3 fruit fly cellular contexts compared by ENCODE assay signal in the genomic region with DNA sequence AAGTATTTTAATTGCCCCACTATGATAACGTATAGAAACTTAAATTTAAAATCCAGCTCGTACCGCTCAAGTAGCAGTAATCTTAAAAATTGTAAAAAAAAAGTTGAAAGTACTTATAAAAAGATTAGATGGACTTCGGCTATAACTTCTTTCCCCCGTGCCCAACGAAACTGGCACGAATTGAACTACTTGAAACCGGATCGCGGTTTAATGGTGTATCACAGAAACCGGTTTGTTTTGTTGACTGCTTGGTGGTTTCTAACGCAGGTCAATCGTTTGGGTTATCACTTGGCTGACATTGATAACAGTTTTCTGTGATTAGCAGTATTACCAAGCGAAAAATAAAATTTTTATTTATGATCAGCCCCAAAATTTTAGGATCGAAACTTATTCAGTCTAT.
A peak's percentile ranks its signal among the peaks of the same experiment; 100 is the strongest.
TF ChIP-seq lines count a peak whose summit lies in the region.

No protein-coding gene starts in this region.

- TF ChIP-seq CTCF in whole organism, embryonic (GFP tag; optimal IDR thresholded peaks at IDR 0.05; lab: Kevin White, UChicago), result no peak

TF ChIP-seq in whole organism, adult, 20 proteins besides CTCF, POLR2A, EP300 and RAD21:
- TF ChIP-seq Hr96 (GFP tag; optimal IDR thresholded peaks at IDR 0.05; lab: Kevin White, UChicago), result no peak
- peak; percentile 11 for TF ChIP-seq cic (GFP tag; optimal IDR thresholded peaks at IDR 0.05; lab: Kevin White, UChicago)

TF ChIP-seq in whole organism, embryonic, 481 proteins besides CTCF, POLR2A, EP300 and RAD21:
- TF ChIP-seq HmgZ (tag; optimal IDR thresholded peaks at IDR 0.05; lab: Kevin White, UChicago) (peak; percentile 0), sqz (GFP tag; optimal IDR thresholded peaks at IDR 0.05; lab: Kevin White, UChicago) (peak; percentile 31), Hsf (GFP tag; optimal IDR thresholded peaks at IDR 0.05; lab: Kevin White, UChicago) (no peak), CG34376 (GFP tag; optimal IDR thresholded peaks at IDR 0.05; lab: Kevin White, UChicago) (peak; percentile 70), sens (GFP tag; lab: Kevin White, UChicago) (peak; percentile 16), Vsx1 (GFP tag; optimal IDR thresholded peaks at IDR 0.05; lab: Kevin White, UChicago) (peak; percentile 27), D19A (tag; optimal IDR thresholded peaks at IDR 0.05; lab: Kevin White, UChicago) (no peak), pros (GFP tag; optimal IDR thresholded peaks at IDR 0.05; lab: Kevin White, UChicago) (peak; percentile 0), grn (GFP tag; optimal IDR thresholded peaks at IDR 0.05; lab: Kevin White, UChicago) (peak; percentile 20), gem (tag; optimal IDR thresholded peaks at IDR 0.05; lab: Kevin White, UChicago) (peak; percentile 97), sug (tag; optimal IDR thresholded peaks at IDR 0.05; lab: Kevin White, UChicago) (peak; percentile 89), Poxn (GFP tag; IDR thresholded peaks at IDR 0.05; lab: Robert Waterston, UW) (no peak), exex (tag; optimal IDR thresholded peaks at IDR 0.05; lab: Kevin White, UChicago) (peak; percentile 93), chinmo (GFP tag; IDR thresholded peaks at IDR 0.05; lab: Robert Waterston, UW; ENCODE audit: partially characterized antibody) (0 out of 4 replicates have a peak, but pooled peaks have one; percentile 58), kni (GFP tag; optimal IDR thresholded peaks at IDR 0.05; lab: Kevin White, UChicago) (peak; percentile 46), Hr78 (GFP tag; optimal IDR thresholded peaks at IDR 0.05; lab: Kevin White, UChicago) (peak in 1 of 2 experiments; percentile 94), vfl (GFP tag; optimal IDR thresholded peaks at IDR 0.05; lab: Kevin White, UChicago) (no peak), fd3F (GFP tag; optimal IDR thresholded peaks at IDR 0.05; lab: Kevin White, UChicago) (no peak), CG10543 (GFP tag; optimal IDR thresholded peaks at IDR 0.05; lab: Kevin White, UChicago) (no peak)

TF ChIP-seq in whole organism, prepupa, 60 proteins besides CTCF, POLR2A, EP300 and RAD21:
- peak; percentile 42 for TF ChIP-seq svp (GFP tag; lab: Kevin White, UChicago)
- TF ChIP-seq eg (GFP tag; IDR thresholded peaks at IDR 0.05; lab: Robert Waterston, UW), result no peak
